Fruit fly (Drosophila melanogaster): ENCODE measurements around the gene Sld5.

DNA sequence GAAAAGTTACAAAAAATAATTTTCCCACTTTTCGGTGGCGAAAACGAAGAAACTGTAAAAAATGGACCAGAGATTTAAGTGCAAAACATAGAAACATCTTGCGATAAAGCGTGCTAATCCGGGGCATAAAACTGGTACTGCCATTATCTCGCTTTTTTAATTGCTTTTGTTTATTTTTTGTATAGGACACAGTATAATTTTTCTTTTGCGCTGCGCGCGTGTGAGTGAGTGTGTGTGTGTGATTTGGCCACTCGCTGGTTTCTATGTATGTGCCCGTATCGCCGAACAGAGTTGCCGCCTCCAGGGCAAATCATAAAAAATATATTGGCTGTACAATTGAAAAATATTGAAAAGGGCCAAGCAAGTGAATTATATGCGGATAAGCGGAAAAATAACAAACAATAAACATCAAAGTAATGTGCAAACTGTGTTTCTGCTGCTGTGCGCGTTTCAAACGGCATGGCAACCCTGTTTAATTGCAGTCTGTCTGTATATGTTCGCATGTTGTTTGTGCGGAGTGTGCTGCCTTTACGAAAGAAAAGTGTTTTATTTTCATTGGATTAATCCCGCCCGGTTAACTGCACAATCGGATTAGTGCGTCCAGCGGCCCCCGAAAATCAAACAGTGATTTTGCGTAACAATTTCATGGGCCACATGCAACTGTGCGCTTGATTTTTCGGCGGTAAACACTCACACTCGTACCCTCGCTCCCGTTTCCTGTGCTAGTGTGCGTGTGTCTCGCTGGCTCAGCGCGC lies 14.0 kb downstream of the Sld5 start:
- TF ChIP-seq CG7101 (tag; optimal IDR thresholded peaks at IDR 0.05) (peak; percentile 92), Clk (GFP tag; optimal IDR thresholded peaks at IDR 0.05) (peak; percentile 82), toe (GFP tag; optimal IDR thresholded peaks at IDR 0.05) (peak; percentile 96), Crg-1 (GFP tag; optimal IDR thresholded peaks at IDR 0.05) (peak; percentile 92), kay (GFP tag; ENCODE audit: borderline replicate concordance) (no peak), pad (GFP tag; optimal IDR thresholded peaks at IDR 0.05) (peak; percentile 70), CG11617 (GFP tag; optimal IDR thresholded peaks at IDR 0.05) (peak; percentile 95), Hr96 (GFP tag; optimal IDR thresholded peaks at IDR 0.05) (peak; percentile 96), CG12768 (GFP tag; optimal IDR thresholded peaks at IDR 0.05) (peak; percentile 93), CG5204 (GFP tag; optimal IDR thresholded peaks at IDR 0.05) (peak; percentile 96)

Measured in whole organism, adult.